Worm (Caenorhabditis elegans): ENCODE results near the gene T26C12.3.

The T26C12.3 gene

ce11 chrIV:3232694-3233372, 40.4 kb downstream of the T26C12.3 start (continued):
- TF ChIP-seq pha-4 (GFP tag; IDR thresholded peaks at IDR 0.05) (peak; percentile 34; the same call in 1 of the 2 replicates), pha-4 (tag; optimal IDR thresholded peaks at IDR 0.05) (no peak), ZK546.5 (tag; optimal IDR thresholded peaks at IDR 0.05) (no peak), nhr-237 (tag; optimal IDR thresholded peaks at IDR 0.05) (no peak), egl-43 (GFP tag; IDR thresholded peaks at IDR 0.05) (0 out of 2 replicates have a peak, but pooled peaks have one; percentile 23), daf-12 (tag; optimal IDR thresholded peaks at IDR 0.05) (no peak), lin-38 (GFP tag; IDR thresholded peaks at IDR 0.05) (peak; percentile 35; the same call in 1 of the 2 replicates), nhr-41 (GFP tag; IDR thresholded peaks at IDR 0.05) (no peak), lin-15B (tag; optimal IDR thresholded peaks at IDR 0.05) (no peak), zip-11 (GFP tag; IDR thresholded peaks at IDR 0.05) (no peak), tag-97 (GFP tag; IDR thresholded peaks at IDR 0.05) (no peak), hlh-11 (tag; optimal IDR thresholded peaks at IDR 0.05) (peak; percentile 93), mdl-1 (tag; optimal IDR thresholded peaks at IDR 0.05) (peak; percentile 13 to 87), daf-16 (GFP tag; optimal IDR thresholded peaks at IDR 0.05) (no peak), daf-16 (tag; optimal IDR thresholded peaks at IDR 0.05) (peak; percentile 52), spr-1 (tag; optimal IDR thresholded peaks at IDR 0.05) (no peak), ama-1 (optimal IDR thresholded peaks at IDR 0.05) (peak; percentile 37), nhr-76 (tag; optimal IDR thresholded peaks at IDR 0.05) (no peak), aha-1 (tag) (peak; percentile 93), nhr-6 (tag; optimal IDR thresholded peaks at IDR 0.05) (no peak), R02D3.7 (tag; optimal IDR thresholded peaks at IDR 0.05) (no peak), attf-4 (tag; optimal IDR thresholded peaks at IDR 0.05) (no peak), fkh-10 (GFP tag; optimal IDR thresholded peaks at IDR 0.05) (no peak), zag-1 (tag; optimal IDR thresholded peaks at IDR 0.05) (no peak), nhr-48 (tag; optimal IDR thresholded peaks at IDR 0.05) (peak; percentile 49), lin-39 (tag; optimal IDR thresholded peaks at IDR 0.05) (no peak)

- TF ChIP-seq gei-8 (GFP tag; optimal IDR thresholded peaks at IDR 0.05) (no peak), nhr-111 (GFP tag; optimal IDR thresholded peaks at IDR 0.05) (no peak), hif-1 (tag; optimal IDR thresholded peaks at IDR 0.05) (no peak), unc-39 (tag; optimal IDR thresholded peaks at IDR 0.05) (no peak), ceh-20 (GFP tag; IDR thresholded peaks at IDR 0.05) (no peak), nhr-6 (tag; optimal IDR thresholded peaks at IDR 0.05) (no peak), php-3 (GFP tag; IDR thresholded peaks at IDR 0.05) (0 out of 2 replicates have a peak, but pooled peaks have one; percentile 6), nhr-102 (tag; optimal IDR thresholded peaks at IDR 0.05) (no peak), fos-1 (tag; optimal IDR thresholded peaks at IDR 0.05) (no peak), lin-1 (GFP tag; IDR thresholded peaks at IDR 0.05) (no peak), nhr-41 (GFP tag; IDR thresholded peaks at IDR 0.05) (0 out of 2 replicates have a peak, but pooled peaks have one; percentile 13), dve-1 (tag; optimal IDR thresholded peaks at IDR 0.05; ENCODE audit: insufficient read depth) (peak; percentile 60), T26A8.4 (GFP tag; IDR thresholded peaks at IDR 0.05) (no peak), zip-11 (GFP tag; IDR thresholded peaks at IDR 0.05) (no peak), ama-1 (optimal IDR thresholded peaks at IDR 0.05) (peak; percentile 13), Y48G9A.11 (GFP tag; IDR thresholded peaks at IDR 0.05) (no peak), ctbp-1 (GFP tag; IDR thresholded peaks at IDR 0.05) (no peak), spr-3 (GFP tag; optimal IDR thresholded peaks at IDR 0.05) (no peak), aly-2 (tag; optimal IDR thresholded peaks at IDR 0.05) (no peak), ZK546.5 (tag; optimal IDR thresholded peaks at IDR 0.05) (no peak), nhr-237 (tag; optimal IDR thresholded peaks at IDR 0.05) (no peak), egl-43 (GFP tag; IDR thresholded peaks at IDR 0.05) (no peak), nhr-76 (tag; optimal IDR thresholded peaks at IDR 0.05) (no peak), ceh-44 (GFP tag; IDR thresholded peaks at IDR 0.05) (no peak), nhr-48 (tag; optimal IDR thresholded peaks at IDR 0.05) (no peak), daf-16 (GFP tag; optimal IDR thresholded peaks at IDR 0.05) (no peak), daf-16 (tag; optimal IDR thresholded peaks at IDR 0.05) (peak; percentile 43), mdl-1 (tag; optimal IDR thresholded peaks at IDR 0.05) (peak in 1 of 2 experiments; percentile 19), daf-19 (GFP tag; conservative IDR thresholded peaks at IDR 0.05) (no peak), unc-62 (GFP tag; optimal IDR thresholded peaks at IDR 0.05 in 1 of 2) (peak in 1 of 2 experiments; percentile 14), unc-62 (tag; optimal IDR thresholded peaks at IDR 0.05) (no peak), cey-2 (tag; optimal IDR thresholded peaks at IDR 0.05; ENCODE audit: borderline replicate concordance, insufficient read depth) (no peak), ces-1 (GFP tag; optimal IDR thresholded peaks at IDR 0.05) (no peak), pha-4 (GFP tag; IDR thresholded peaks at IDR 0.05) (no peak), pha-4 (tag; optimal IDR thresholded peaks at IDR 0.05) (peak; percentile 4), ceh-62 (tag; optimal IDR thresholded peaks at IDR 0.05) (no peak), lir-3 (tag; optimal IDR thresholded peaks at IDR 0.05) (no peak)
Measured at ce11 chrIV:3231644-3232043, 41.6 kb downstream of the T26C12.3 start.
